Worm (Caenorhabditis elegans) whole organism, L4 larva: ENCODE results near the gene Y41E3.6.
"Not testable (repeated sequence)": the region's sequence is repeated elsewhere in the genome, so short reads cannot be mapped to it uniquely, and the experiment has no call there.

Experiments
- F26F4.8 ChIP-seq: fragments of 200-800 bp; sonication (Bioruptor generic); conservative IDR thresholded peaks from 2 replicates; pipeline ENCODE4 v1.3.6; 2022; ENCODE audit warnings: missing genetic modification characterization, missing compliant biosample characterization
- F49E8.2 ChIP-seq: sonication (generic microtip); optimal IDR thresholded peaks from 2 replicates; lab custom pipeline; 2016; ENCODE audit warnings: missing compliant biosample characterization, mild to moderate bottlenecking, missing genetic modification characterization, borderline replicate concordance
- T26A8.4 ChIP-seq: fragments of 200-800 bp; sonication (Bioruptor generic); IDR thresholded peaks from 2 replicates; pipeline ENCODE4 v1.3.6; 2022; ENCODE audit warnings: missing genetic modification characterization, missing compliant biosample characterization
- Y48G9A.11 ChIP-seq: fragments of 200-800 bp; sonication (Bioruptor generic); IDR thresholded peaks from 2 replicates; pipeline ENCODE4 v1.3.6; 2022; ENCODE audit warnings: missing genetic modification reagents, missing genetic modification characterization, missing compliant biosample characterization
- Y5F2A.4 ChIP-seq: fragments of 200-800 bp; sonication (Bioruptor generic); optimal IDR thresholded peaks from 2 replicates; lab custom pipeline; 2018; ENCODE audit warnings: mild to moderate bottlenecking, missing genetic modification characterization, missing compliant biosample characterization
- Y75B8A.6 ChIP-seq: fragments of 200-800 bp; sonication (Bioruptor generic); IDR thresholded peaks from 2 replicates; pipeline ENCODE4 v1.3.6; 2022; ENCODE audit warnings: missing genetic modification reagents, missing genetic modification characterization, missing compliant biosample characterization
- ZK337.2 ChIP-seq: fragments of 200-800 bp; sonication (Bioruptor generic); IDR thresholded peaks from 2 replicates; pipeline ENCODE4 v1.3.6; 2022; ENCODE audit warnings: missing genetic modification reagents, missing genetic modification characterization, missing compliant biosample characterization
- aha-1 ChIP-seq: fragments of 150-350 bp; peaks from one replicate; lab custom pipeline; 2014; ENCODE audit warnings: missing biosample characterization, missing genetic modification characterization
- aly-2 ChIP-seq: sonication (generic microtip); optimal IDR thresholded peaks from 2 replicates; lab custom pipeline; 2018; ENCODE audit warnings: missing biosample characterization, missing genetic modification characterization
- ama-1 ChIP-seq: fragments of 150-350 bp; optimal IDR thresholded peaks from 2 replicates; lab custom pipeline; 2014; ENCODE audit warnings: inconsistent platforms, mixed read lengths
- attf-4 ChIP-seq: sonication (generic microtip); optimal IDR thresholded peaks from 3 replicates; lab custom pipeline; 2017; ENCODE audit warnings: missing biosample characterization, missing genetic modification characterization
- ceh-20 ChIP-seq: fragments of 200-800 bp; sonication (Bioruptor generic); IDR thresholded peaks from 2 replicates; pipeline ENCODE4 v1.3.6; 2022; ENCODE audit warnings: missing genetic modification reagents, missing genetic modification characterization, missing compliant biosample characterization
- ceh-44 ChIP-seq: fragments of 200-800 bp; sonication (Bioruptor generic); IDR thresholded peaks from 2 replicates; pipeline ENCODE4 v1.3.6; 2022; ENCODE audit warnings: missing genetic modification reagents, missing genetic modification characterization, missing compliant biosample characterization
- ceh-62 ChIP-seq: sonication (generic microtip); optimal IDR thresholded peaks from 2 replicates; lab custom pipeline; 2017; ENCODE audit warnings: missing biosample characterization, missing genetic modification characterization
- cey-2 ChIP-seq: sonication (generic microtip); optimal IDR thresholded peaks from 3 replicates; lab custom pipeline; 2017; ENCODE audit warnings: missing genetic modification characterization, mild to moderate bottlenecking, missing compliant biosample characterization, antibody characterized with exemption, borderline replicate concordance; ENCODE audit not compliant: insufficient read depth
- dmd-8 ChIP-seq: fragments of 200-800 bp; sonication (Bioruptor generic); IDR thresholded peaks from 2 replicates; pipeline ENCODE4 v1.3.6; 2022; ENCODE audit warnings: missing genetic modification characterization, missing compliant biosample characterization
- duxl-1 ChIP-seq: sonication (generic microtip); optimal IDR thresholded peaks from 2 replicates; lab custom pipeline; 2016; ENCODE audit warnings: mild to moderate bottlenecking, missing genetic modification characterization, moderate library complexity, missing compliant biosample characterization; ENCODE audit not compliant: poor library complexity
- dve-1 ChIP-seq: sonication (generic microtip); optimal IDR thresholded peaks from 2 replicates; lab custom pipeline; 2017; ENCODE audit warnings: antibody characterized with exemption, mild to moderate bottlenecking, missing genetic modification characterization, missing compliant biosample characterization; ENCODE audit not compliant: insufficient read depth
- fkh-10 ChIP-seq: fragments of 150-350 bp; optimal IDR thresholded peaks from 2 replicates; lab custom pipeline; 2014; ENCODE audit warnings: missing biosample characterization, missing genetic modification reagents, missing genetic modification characterization
- fos-1 ChIP-seq: fragments of 150-350 bp; optimal IDR thresholded peaks from 2 replicates; lab custom pipeline; 2014; ENCODE audit warnings: missing biosample characterization, missing genetic modification characterization
- gei-8 ChIP-seq: fragments of 200-800 bp; sonication (Bioruptor generic); optimal IDR thresholded peaks from 2 replicates; lab custom pipeline; 2018; ENCODE audit warnings: mild to moderate bottlenecking, missing genetic modification characterization, missing compliant biosample characterization
- hlh-11 ChIP-seq: fragments of 200-800 bp; sonication (Bioruptor generic); optimal IDR thresholded peaks from 2 replicates; lab custom pipeline; 2018; ENCODE audit warnings: mild to moderate bottlenecking, missing genetic modification characterization, missing compliant biosample characterization
- hlh-30 ChIP-seq: sonication (generic microtip); optimal IDR thresholded peaks from 2 replicates; lab custom pipeline; 2017; ENCODE audit warnings: antibody characterized with exemption, mild to moderate bottlenecking, missing genetic modification characterization, missing compliant biosample characterization; ENCODE audit not compliant: insufficient read depth
- hmg-1.1 ChIP-seq: fragments of 200-800 bp; sonication (Bioruptor generic); IDR thresholded peaks from 2 replicates; pipeline ENCODE4 v1.3.6; 2022; ENCODE audit warnings: missing genetic modification reagents, missing genetic modification characterization, missing compliant biosample characterization
- jun-1 ChIP-seq: fragments of 150-350 bp; optimal IDR thresholded peaks from 2 replicates; lab custom pipeline; 2014; ENCODE audit warnings: missing biosample characterization, missing genetic modification reagents, missing genetic modification characterization
- lin-1 ChIP-seq: fragments of 200-800 bp; sonication (Bioruptor generic); IDR thresholded peaks from 2 replicates; pipeline ENCODE4 v1.3.6; 2022; ENCODE audit warnings: missing genetic modification reagents, missing genetic modification characterization, missing compliant biosample characterization
- lin-15B ChIP-seq: fragments of 150-350 bp; sonication (generic microtip); optimal IDR thresholded peaks from 3 replicates; lab custom pipeline; 2014; ENCODE audit warnings: missing biosample characterization, missing genetic modification characterization
- lin-29 ChIP-seq: fragments of 200-800 bp; sonication (Bioruptor generic); IDR thresholded peaks from 2 replicates; pipeline ENCODE4 v1.3.6; 2022; ENCODE audit warnings: missing genetic modification reagents, missing genetic modification characterization, missing compliant biosample characterization
- lin-38 ChIP-seq: fragments of 200-800 bp; sonication (Bioruptor generic); IDR thresholded peaks from 2 replicates; pipeline ENCODE4 v1.3.6; 2022; ENCODE audit warnings: missing genetic modification reagents, missing genetic modification characterization, missing compliant biosample characterization
- mep-1 ChIP-seq: fragments of 150-350 bp; sonication (generic microtip); optimal IDR thresholded peaks from 3 replicates; lab custom pipeline; 2014; ENCODE audit warnings: missing biosample characterization, missing genetic modification characterization
- mxl-2 ChIP-seq: fragments of 200-800 bp; sonication (Bioruptor generic); conservative IDR thresholded peaks from 2 replicates; pipeline ENCODE4 v1.3.6; 2022; ENCODE audit warnings: missing genetic modification reagents, missing genetic modification characterization, missing compliant biosample characterization
- mxl-3 ChIP-seq: fragments of 200-800 bp; sonication (Bioruptor generic); optimal IDR thresholded peaks from 2 replicates; lab custom pipeline; 2018; ENCODE audit warnings: mild to moderate bottlenecking, missing genetic modification characterization, missing compliant biosample characterization
- nhr-11 ChIP-seq: fragments of 150-350 bp; optimal IDR thresholded peaks from 2 replicates; lab custom pipeline; 2014; ENCODE audit warnings: missing biosample characterization, missing genetic modification characterization
- nhr-111 ChIP-seq: fragments of 200-800 bp; sonication (Bioruptor generic); optimal IDR thresholded peaks from 2 replicates; lab custom pipeline; 2018; ENCODE audit warnings: mild to moderate bottlenecking, missing genetic modification characterization, missing compliant biosample characterization
- nhr-25 ChIP-seq: sonication (generic microtip); optimal IDR thresholded peaks from 2 replicates; lab custom pipeline; 2017; ENCODE audit warnings: missing genetic modification characterization, mild to moderate bottlenecking, missing compliant biosample characterization, antibody characterized with exemption, moderate library complexity, borderline replicate concordance; ENCODE audit not compliant: insufficient read depth
- nhr-28 ChIP-seq: fragments of 150-350 bp; optimal IDR thresholded peaks from 2 replicates; lab custom pipeline; 2014; ENCODE audit warnings: missing biosample characterization, missing genetic modification characterization
- nhr-41 ChIP-seq: fragments of 200-800 bp; sonication (Bioruptor generic); IDR thresholded peaks from 2 replicates; pipeline ENCODE4 v1.3.6; 2022; ENCODE audit warnings: missing genetic modification reagents, missing genetic modification characterization, missing compliant biosample characterization
- nhr-6 ChIP-seq: fragments of 150-350 bp; optimal IDR thresholded peaks from 2 replicates; lab custom pipeline; 2014; ENCODE audit warnings: missing biosample characterization, missing genetic modification characterization
- nhr-77 ChIP-seq: fragments of 150-350 bp; optimal IDR thresholded peaks from 2 replicates; lab custom pipeline; 2014; ENCODE audit warnings: missing biosample characterization, missing genetic modification characterization
- pqm-1 ChIP-seq: sonication (generic microtip); optimal IDR thresholded peaks from 2 replicates; lab custom pipeline; 2017; ENCODE audit warnings: missing biosample characterization, missing genetic modification characterization
- sdz-12 ChIP-seq: fragments of 200-800 bp; sonication (Bioruptor generic); optimal IDR thresholded peaks from 2 replicates; lab custom pipeline; 2018; ENCODE audit warnings: mild to moderate bottlenecking, missing genetic modification characterization, missing compliant biosample characterization
- snpc-1.2 ChIP-seq: fragments of 200-800 bp; sonication (Bioruptor generic); IDR thresholded peaks from 2 replicates; pipeline ENCODE4 v1.3.6; 2022; ENCODE audit warnings: missing genetic modification reagents, missing genetic modification characterization, missing compliant biosample characterization
- spr-3 ChIP-seq: fragments of 200-800 bp; sonication (Bioruptor generic); optimal IDR thresholded peaks from 2 replicates; lab custom pipeline; 2018; ENCODE audit warnings: mild to moderate bottlenecking, missing genetic modification characterization, missing compliant biosample characterization
- vab-7 ChIP-seq: fragments of 200-800 bp; sonication (Bioruptor generic); IDR thresholded peaks from 2 replicates; pipeline ENCODE4 v1.3.6; 2022; ENCODE audit warnings: missing genetic modification reagents, missing genetic modification characterization, missing compliant biosample characterization
- zag-1 ChIP-seq: fragments of 150-350 bp; optimal IDR thresholded peaks from 2 replicates; lab custom pipeline; 2014; ENCODE audit warnings: missing biosample characterization, missing genetic modification characterization
- zfp-3 ChIP-seq: fragments of 200-800 bp; sonication (Bioruptor generic); conservative IDR thresholded peaks from 2 replicates; pipeline ENCODE4 v1.3.6; 2022; ENCODE audit warnings: missing genetic modification reagents, missing genetic modification characterization, missing compliant biosample characterization
- zip-2 ChIP-seq: fragments of 150-350 bp; optimal IDR thresholded peaks from 2 replicates; lab custom pipeline; 2014; ENCODE audit warnings: missing biosample characterization, missing genetic modification characterization
- ztf-7 ChIP-seq: fragments of 150-350 bp; optimal IDR thresholded peaks from 2 replicates; lab custom pipeline; 2014; ENCODE audit warnings: missing biosample characterization, missing genetic modification characterization

Y41E3.6 gene

DNA sequence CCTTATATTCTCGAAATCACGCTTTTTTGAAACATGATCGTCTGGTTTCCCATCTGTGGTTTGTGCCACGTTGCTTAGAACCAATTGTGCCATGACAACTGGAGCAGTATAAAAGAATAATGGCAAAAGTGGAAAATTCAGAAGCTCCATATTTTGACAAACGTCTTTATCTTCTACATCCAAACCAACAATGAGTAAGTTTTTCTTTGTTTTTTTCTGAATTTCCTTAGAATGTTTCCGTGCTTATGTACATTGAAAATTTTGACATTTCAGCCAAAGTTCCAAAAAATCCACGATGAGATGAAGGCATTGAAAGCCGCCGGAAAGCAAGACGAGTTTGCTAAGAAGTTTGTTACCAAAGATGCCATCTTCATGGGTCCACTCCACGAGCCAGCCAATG is at the start of gene Y41E3.6:
Gene Y41E3.6, plus strand, starts transcription at position 301 of the 400 bp plus-strand sequence.
- not testable (repeated sequence) for TF ChIP-seq mxl-3 (GFP tag; lab: Kevin White, UChicago); cey-2 (tag; lab: Kevin White, UChicago); nhr-28 (tag; lab: Kevin White, UChicago)
- TF ChIP-seq, all 104 proteins: peak for 0; not testable (repeated sequence) for 104

- TF ChIP-seq hlh-11 (tag; lab: Kevin White, UChicago) (no peak), fos-1 (tag; lab: Kevin White, UChicago) (no peak), lin-1 (GFP tag; lab: Robert Waterston, UW) (no peak), ceh-44 (no peak), mxl-2 (GFP tag; lab: Robert Waterston, UW) (no peak), snpc-1.2 (GFP tag; lab: Robert Waterston, UW) (peak; percentile 82), dmd-8 (no peak), nhr-25 (tag; lab: Kevin White, UChicago) (no peak), zfp-3 (GFP tag; lab: Robert Waterston, UW) (no peak), lin-29 (GFP tag; lab: Robert Waterston, UW) (no peak), duxl-1 (tag; lab: Kevin White, UChicago) (no peak), lin-38 (GFP tag; lab: Robert Waterston, UW) (peak; percentile 53), hmg-1.1 (GFP tag; lab: Robert Waterston, UW) (no peak)
These were observed 48.0 kb upstream of the Y41E3.6 start, which contains the start of gene Y41E3.1 for ce11 chrIV:14958551-14958950. Y41E3.1 (minus strand) TSS chrIV:14958874.

DNA sequence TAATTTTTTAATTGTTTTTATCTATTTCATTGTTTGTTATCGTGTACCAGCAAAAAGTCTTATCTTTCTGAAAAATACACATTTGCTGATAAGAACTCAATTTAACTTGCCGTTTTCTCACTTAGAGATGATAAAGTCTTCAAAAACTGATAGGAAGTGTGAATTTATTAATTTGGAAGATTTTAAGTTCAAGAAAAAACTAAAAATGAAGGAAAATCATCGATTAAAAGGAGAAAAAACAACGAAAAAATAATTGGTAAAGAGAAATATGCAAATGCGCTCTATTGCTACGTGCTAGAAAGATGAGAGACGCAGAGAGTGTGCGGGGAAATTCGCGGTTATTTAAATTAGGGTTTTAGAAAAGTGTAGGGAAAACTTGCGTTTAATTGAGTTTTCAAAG is 47.2 kb upstream of the Y41E3.6 start:
- peak; percentile 48 for TF ChIP-seq F49E8.2 (tag; lab: Kevin White, UChicago)
- TF ChIP-seq Y75B8A.6: no peak
- no peak for TF ChIP-seq sdz-12 (GFP tag; lab: Kevin White, UChicago)
- TF ChIP-seq ceh-20 (GFP tag; lab: Robert Waterston, UW): no peak
- peak; percentile 55 for TF ChIP-seq fkh-10
- peak; percentile 11 for TF ChIP-seq duxl-1 (tag; lab: Kevin White, UChicago)
- TF ChIP-seq ama-1: no peak
- TF ChIP-seq nhr-6: peak; percentile 89
- peak; percentile 30 for TF ChIP-seq aha-1 (tag; lab: Kevin White, UChicago)
- peak; percentile 68 for TF ChIP-seq mep-1 (tag; lab: Kevin White, UChicago)
- TF ChIP-seq ceh-62 (tag; lab: Kevin White, UChicago): no peak
- no peak for TF ChIP-seq attf-4 (tag; lab: Kevin White, UChicago)
- TF ChIP-seq zip-2 (tag; lab: Kevin White, UChicago): no peak
- TF ChIP-seq pqm-1: peak; percentile 96
- TF ChIP-seq Y48G9A.11 (GFP tag; lab: Robert Waterston, UW): no peak
- TF ChIP-seq nhr-41 (GFP tag; lab: Robert Waterston, UW): no peak
- peak; percentile 97 for TF ChIP-seq snpc-1.2 (GFP tag; lab: Robert Waterston, UW)
- peak; percentile 74 for TF ChIP-seq nhr-11
- TF ChIP-seq aly-2 (tag; lab: Kevin White, UChicago): no peak
- peak; percentile 32 for TF ChIP-seq ztf-7 (tag; lab: Kevin White, UChicago)
- no peak for TF ChIP-seq T26A8.4
- TF ChIP-seq hlh-30 (tag; lab: Kevin White, UChicago): peak; percentile 44
- no peak for TF ChIP-seq vab-7 (GFP tag; lab: Robert Waterston, UW)
- TF ChIP-seq nhr-111: no peak
- TF ChIP-seq jun-1 (tag; lab: Kevin White, UChicago): no peak
- no peak for TF ChIP-seq ZK337.2 (GFP tag; lab: Robert Waterston, UW)
- TF ChIP-seq dve-1 (tag; lab: Kevin White, UChicago): peak; percentile 62
- TF ChIP-seq nhr-77 (tag; lab: Kevin White, UChicago): peak; percentile 72
- no peak for TF ChIP-seq F26F4.8 (GFP tag; lab: Robert Waterston, UW)
- TF ChIP-seq zag-1 (tag; lab: Kevin White, UChicago): no peak
- no peak for TF ChIP-seq gei-8 (GFP tag; lab: Kevin White, UChicago)
- TF ChIP-seq spr-3: no peak
- no peak for TF ChIP-seq lin-15B (tag; lab: Kevin White, UChicago)
- TF ChIP-seq Y5F2A.4 (GFP tag; lab: Kevin White, UChicago): no peak
